Worm (Caenorhabditis elegans) whole organism, L4 larva: Measurements from ENCODE around the gene mnr-1.

Experiments
- D1046.2 ChIP-seq: fragments of 200-800 bp; sonication (Bioruptor generic); IDR thresholded peaks from 2 replicates; pipeline ENCODE4 v1.3.6; 2022; ENCODE audit warnings: missing genetic modification characterization, missing compliant biosample characterization
- F26F4.8 ChIP-seq: fragments of 200-800 bp; sonication (Bioruptor generic); conservative IDR thresholded peaks from 2 replicates; pipeline ENCODE4 v1.3.6; 2022; ENCODE audit warnings: missing genetic modification characterization, missing compliant biosample characterization
- Y48G9A.11 ChIP-seq: fragments of 200-800 bp; sonication (Bioruptor generic); IDR thresholded peaks from 2 replicates; pipeline ENCODE4 v1.3.6; 2022; ENCODE audit warnings: missing genetic modification reagents, missing genetic modification characterization, missing compliant biosample characterization
- aha-1 ChIP-seq: fragments of 150-350 bp; peaks from one replicate; lab custom pipeline; 2014; ENCODE audit warnings: missing biosample characterization, missing genetic modification characterization
- ceh-32 ChIP-seq: sonication (generic microtip); optimal IDR thresholded peaks from 2 replicates; lab custom pipeline; 2016; ENCODE audit warnings: mild to moderate bottlenecking, missing genetic modification characterization, missing compliant biosample characterization; ENCODE audit not compliant: poor library complexity
- ceh-62 ChIP-seq: sonication (generic microtip); optimal IDR thresholded peaks from 2 replicates; lab custom pipeline; 2017; ENCODE audit warnings: missing biosample characterization, missing genetic modification characterization
- ces-1 ChIP-seq: fragments of 150-350 bp; sonication (generic microtip); optimal IDR thresholded peaks from 4 replicates; lab custom pipeline; 2014; ENCODE audit warnings: missing biosample characterization, missing genetic modification reagents, missing genetic modification characterization
- daf-16 ChIP-seq, 3 experiments: sonication (generic microtip); optimal IDR thresholded peaks; 2 replicates each; lab custom pipeline; 2016 to 2017; ENCODE audit warnings: missing genetic modification characterization in 3 of 3, missing genetic modification reagents in 3 of 3, mild to moderate bottlenecking in 2 of 3, missing compliant biosample characterization in 2 of 3, missing biosample characterization in 1 of 3, moderate library complexity in 1 of 3
- dmd-6 ChIP-seq: fragments of 200-800 bp; sonication (Bioruptor generic); IDR thresholded peaks from 2 replicates; pipeline ENCODE4 v1.3.6; 2022; ENCODE audit warnings: missing genetic modification reagents, missing genetic modification characterization, missing compliant biosample characterization
- fkh-10 ChIP-seq: fragments of 150-350 bp; optimal IDR thresholded peaks from 2 replicates; lab custom pipeline; 2014; ENCODE audit warnings: missing biosample characterization, missing genetic modification reagents, missing genetic modification characterization
- fos-1 ChIP-seq: fragments of 150-350 bp; optimal IDR thresholded peaks from 2 replicates; lab custom pipeline; 2014; ENCODE audit warnings: missing biosample characterization, missing genetic modification characterization
- gei-8 ChIP-seq: fragments of 200-800 bp; sonication (Bioruptor generic); optimal IDR thresholded peaks from 2 replicates; lab custom pipeline; 2018; ENCODE audit warnings: mild to moderate bottlenecking, missing genetic modification characterization, missing compliant biosample characterization
- hlh-30 ChIP-seq: sonication (generic microtip); optimal IDR thresholded peaks from 2 replicates; lab custom pipeline; 2017; ENCODE audit warnings: antibody characterized with exemption, mild to moderate bottlenecking, missing genetic modification characterization, missing compliant biosample characterization; ENCODE audit not compliant: insufficient read depth
- hmg-1.1 ChIP-seq: fragments of 200-800 bp; sonication (Bioruptor generic); IDR thresholded peaks from 2 replicates; pipeline ENCODE4 v1.3.6; 2022; ENCODE audit warnings: missing genetic modification reagents, missing genetic modification characterization, missing compliant biosample characterization
- jun-1 ChIP-seq: fragments of 150-350 bp; optimal IDR thresholded peaks from 2 replicates; lab custom pipeline; 2014; ENCODE audit warnings: missing biosample characterization, missing genetic modification reagents, missing genetic modification characterization
- lim-7 ChIP-seq: fragments of 200-800 bp; sonication (Bioruptor generic); IDR thresholded peaks from 2 replicates; pipeline ENCODE4 v1.3.6; 2022; ENCODE audit warnings: missing genetic modification characterization, missing compliant biosample characterization
- lin-15B ChIP-seq: fragments of 150-350 bp; sonication (generic microtip); optimal IDR thresholded peaks from 3 replicates; lab custom pipeline; 2014; ENCODE audit warnings: missing biosample characterization, missing genetic modification characterization
- lin-39 ChIP-seq: fragments of 150-350 bp; optimal IDR thresholded peaks from 2 replicates; lab custom pipeline; 2014; ENCODE audit warnings: missing biosample characterization, missing genetic modification reagents, missing genetic modification characterization
- madf-9 ChIP-seq: fragments of 200-800 bp; sonication (Bioruptor generic); conservative IDR thresholded peaks from 2 replicates; pipeline ENCODE4 v1.3.6; 2022; ENCODE audit warnings: missing genetic modification reagents, missing genetic modification characterization, missing compliant biosample characterization
- mdl-1 ChIP-seq, 2 experiments: fragments of 150-350 bp in 1 of 2; sonication (generic microtip) in 1 of 2; optimal IDR thresholded peaks; 2 replicates each; lab custom pipeline; 2014 to 2017; ENCODE audit warnings: missing biosample characterization in 2 of 2, missing genetic modification characterization in 2 of 2
- mxl-2 ChIP-seq: fragments of 200-800 bp; sonication (Bioruptor generic); conservative IDR thresholded peaks from 2 replicates; pipeline ENCODE4 v1.3.6; 2022; ENCODE audit warnings: missing genetic modification reagents, missing genetic modification characterization, missing compliant biosample characterization
- nhr-102 ChIP-seq: sonication (generic microtip); optimal IDR thresholded peaks from 2 replicates; lab custom pipeline; 2016; ENCODE audit warnings: mild to moderate bottlenecking, missing genetic modification characterization, moderate library complexity, missing compliant biosample characterization
- nhr-28 ChIP-seq: fragments of 150-350 bp; optimal IDR thresholded peaks from 2 replicates; lab custom pipeline; 2014; ENCODE audit warnings: missing biosample characterization, missing genetic modification characterization
- nhr-76 ChIP-seq: fragments of 150-350 bp; optimal IDR thresholded peaks from 2 replicates; lab custom pipeline; 2014; ENCODE audit warnings: missing biosample characterization, missing genetic modification characterization
- nhr-77 ChIP-seq: fragments of 150-350 bp; optimal IDR thresholded peaks from 2 replicates; lab custom pipeline; 2014; ENCODE audit warnings: missing biosample characterization, missing genetic modification characterization
- php-3 ChIP-seq: fragments of 200-800 bp; sonication (Bioruptor generic); IDR thresholded peaks from 2 replicates; pipeline ENCODE4 v1.3.6; 2022; ENCODE audit warnings: missing genetic modification reagents, missing genetic modification characterization, missing compliant biosample characterization
- pqm-1 ChIP-seq: sonication (generic microtip); optimal IDR thresholded peaks from 2 replicates; lab custom pipeline; 2017; ENCODE audit warnings: missing biosample characterization, missing genetic modification characterization
- rbr-2 ChIP-seq: sonication (generic microtip); optimal IDR thresholded peaks from 2 replicates; lab custom pipeline; 2016; ENCODE audit warnings: missing genotype, missing genetic modification characterization, missing compliant biosample characterization
- set-16 ChIP-seq: fragments of 200-800 bp; sonication (Bioruptor generic); IDR thresholded peaks from 2 replicates; pipeline ENCODE4 v1.3.6; 2022; ENCODE audit warnings: missing genetic modification reagents, missing genetic modification characterization, missing compliant biosample characterization
- spr-3 ChIP-seq: fragments of 200-800 bp; sonication (Bioruptor generic); optimal IDR thresholded peaks from 2 replicates; lab custom pipeline; 2018; ENCODE audit warnings: mild to moderate bottlenecking, missing genetic modification characterization, missing compliant biosample characterization
- unc-39 ChIP-seq: sonication (generic microtip); optimal IDR thresholded peaks from 2 replicates; lab custom pipeline; 2017; ENCODE audit warnings: missing biosample characterization, missing genetic modification characterization
- unc-62 ChIP-seq, 3 experiments: fragments of 150-350 bp in 1 of 3; sonication (generic microtip); optimal IDR thresholded peaks in 2 of 3; peaks in 1 of 3; 1 replicate in 1 of 3; 2 replicates in 2 of 3; lab custom pipeline; 2014 to 2017; ENCODE audit warnings: missing biosample characterization in 3 of 3, missing genetic modification characterization in 3 of 3, missing genetic modification reagents in 3 of 3, missing genotype in 1 of 3
- vab-7 ChIP-seq: fragments of 200-800 bp; sonication (Bioruptor generic); IDR thresholded peaks from 2 replicates; pipeline ENCODE4 v1.3.6; 2022; ENCODE audit warnings: missing genetic modification reagents, missing genetic modification characterization, missing compliant biosample characterization
- zfp-2 ChIP-seq: sonication (generic microtip); optimal IDR thresholded peaks from 2 replicates; lab custom pipeline; 2016; ENCODE audit warnings: mild to moderate bottlenecking, missing genetic modification characterization, missing compliant biosample characterization
- zip-11 ChIP-seq: fragments of 200-800 bp; sonication (Bioruptor generic); IDR thresholded peaks from 2 replicates; pipeline ENCODE4 v1.3.6; 2022; ENCODE audit warnings: missing genetic modification characterization, missing compliant biosample characterization
- zip-2 ChIP-seq: fragments of 150-350 bp; optimal IDR thresholded peaks from 2 replicates; lab custom pipeline; 2014; ENCODE audit warnings: missing biosample characterization, missing genetic modification characterization
- ztf-11 ChIP-seq: fragments of 150-350 bp; optimal IDR thresholded peaks from 2 replicates; lab custom pipeline; 2014; ENCODE audit warnings: missing biosample characterization, missing genetic modification characterization

Gene mnr-1

ce11 chrV:20670625-20671024 lies 16.2 kb downstream of the mnr-1 start:
- no peak for TF ChIP-seq D1046.2 (GFP tag; lab: Robert Waterston, UW)
- TF ChIP-seq mxl-2 (GFP tag; lab: Robert Waterston, UW): no peak
- TF ChIP-seq nhr-102 (tag; lab: Kevin White, UChicago): no peak
- TF ChIP-seq zip-11 (GFP tag; lab: Robert Waterston, UW): no peak
- TF ChIP-seq rbr-2 (tag; lab: Kevin White, UChicago): no peak
- TF ChIP-seq madf-9: 0 out of 2 replicates have a peak, but pooled peaks have one; percentile 9
- TF ChIP-seq nhr-28 (tag; lab: Kevin White, UChicago): no peak
- TF ChIP-seq ztf-11 (tag; lab: Kevin White, UChicago): no peak
- no peak for TF ChIP-seq spr-3 (GFP tag; lab: Kevin White, UChicago)
- TF ChIP-seq zfp-2 (tag; lab: Kevin White, UChicago): no peak
- TF ChIP-seq mdl-1 (tag; optimal IDR thresholded peaks at IDR 0.05; lab: Kevin White, UChicago): no peak
- peak; percentile 36; the same call in 1 of the 2 replicates for TF ChIP-seq lim-7 (GFP tag; lab: Robert Waterston, UW)
- no peak for TF ChIP-seq unc-39 (tag; lab: Kevin White, UChicago)
- TF ChIP-seq lin-39 (tag; lab: Kevin White, UChicago): no peak
- no peak for TF ChIP-seq pqm-1 (tag; lab: Kevin White, UChicago)
- TF ChIP-seq hlh-30 (tag; lab: Kevin White, UChicago): no peak
- TF ChIP-seq nhr-77 (tag; lab: Kevin White, UChicago): no peak
- peak; percentile 29; the same call in 1 of the 2 replicates for TF ChIP-seq set-16 (GFP tag; lab: Robert Waterston, UW)
- no peak for TF ChIP-seq lin-15B (tag; lab: Kevin White, UChicago)

ce11 chrV:20680189-20680588 lies 25.7 kb downstream of the mnr-1 start:
- TF ChIP-seq mdl-1 (tag; optimal IDR thresholded peaks at IDR 0.05; lab: Kevin White, UChicago): no peak
- TF ChIP-seq unc-62 (GFP tag; optimal IDR thresholded peaks at IDR 0.05 in 1 of 2; lab: Kevin White, UChicago): peak in 1 of 2 experiments; percentile 92
- TF ChIP-seq unc-62 (tag; optimal IDR thresholded peaks at IDR 0.05; lab: Kevin White, UChicago): no peak

- TF ChIP-seq unc-62 (GFP tag; optimal IDR thresholded peaks at IDR 0.05 in 1 of 2; lab: Kevin White, UChicago) (peak in 1 of 2 experiments; percentile 10), unc-62 (tag; optimal IDR thresholded peaks at IDR 0.05; lab: Kevin White, UChicago) (no peak), aha-1 (peak; percentile 36), ceh-62 (tag; lab: Kevin White, UChicago) (no peak)
Measured at ce11 chrV:20681120-20681519, 26.7 kb downstream of the mnr-1 start, which contains the start of gene srsx-35. Gene srsx-35, plus strand, starts transcription at chrV:20681420.

ce11 chrV:20681824-20682223 lies 27.4 kb downstream of the mnr-1 start:
- TF ChIP-seq set-16 (GFP tag; lab: Robert Waterston, UW) (peak; percentile 63), Y48G9A.11 (GFP tag; lab: Robert Waterston, UW) (0 out of 2 replicates have a peak, but pooled peaks have one; percentile 32), gei-8 (GFP tag; lab: Kevin White, UChicago) (no peak)

- TF ChIP-seq daf-16 (GFP tag; optimal IDR thresholded peaks at IDR 0.05; lab: Kevin White, UChicago) (no peak), daf-16 (tag; optimal IDR thresholded peaks at IDR 0.05; lab: Kevin White, UChicago) (no peak), unc-62 (GFP tag; optimal IDR thresholded peaks at IDR 0.05 in 1 of 2; lab: Kevin White, UChicago) (peak in 1 of 2 experiments; percentile 98), unc-62 (tag; optimal IDR thresholded peaks at IDR 0.05; lab: Kevin White, UChicago) (no peak), fos-1 (no peak)
Measured at ce11 chrV:20682309-20682708, 27.9 kb downstream of the mnr-1 start.

ce11 chrV:20685383-20685782 lies 30.9 kb downstream of the mnr-1 start, which contains the start of gene klf-2:
Gene klf-2, plus strand, starts transcription at chrV:20685683.
- TF ChIP-seq unc-62 (GFP tag; optimal IDR thresholded peaks at IDR 0.05 in 1 of 2; lab: Kevin White, UChicago): no peak
- TF ChIP-seq unc-62 (tag; optimal IDR thresholded peaks at IDR 0.05; lab: Kevin White, UChicago): no peak
- TF ChIP-seq nhr-76 (tag; lab: Kevin White, UChicago): no peak
- no peak for TF ChIP-seq fkh-10 (GFP tag; lab: Kevin White, UChicago)
- TF ChIP-seq php-3: no peak
- TF ChIP-seq dmd-6 (GFP tag; lab: Robert Waterston, UW): no peak
- TF ChIP-seq vab-7 (GFP tag; lab: Robert Waterston, UW): no peak
- no peak for TF ChIP-seq F26F4.8 (GFP tag; lab: Robert Waterston, UW)
- no peak for TF ChIP-seq hlh-30 (tag; lab: Kevin White, UChicago)
- TF ChIP-seq ces-1: no peak
- TF ChIP-seq zip-2: no peak
- TF ChIP-seq jun-1 (tag; lab: Kevin White, UChicago): no peak
- TF ChIP-seq ceh-32 (tag; lab: Kevin White, UChicago): no peak
- no peak for TF ChIP-seq aha-1
- no peak for TF ChIP-seq gei-8 (GFP tag; lab: Kevin White, UChicago)
- TF ChIP-seq hmg-1.1 (GFP tag; lab: Robert Waterston, UW): no peak
